Fruit fly (Drosophila melanogaster) whole organism, embryonic: ENCODE measurements around the gene CG43321.

Experiments
- Atf6 ChIP-seq: fragments of 200-800 bp; sonication (Bioruptor generic); IDR thresholded peaks from 2 replicates; pipeline ENCODE4 v1.3.6; 2022; ENCODE audit warnings: missing biosample characterization, missing genetic modification characterization
- B-H2 ChIP-seq: fragments of 200-800 bp; sonication (Bioruptor generic); optimal IDR thresholded peaks from 2 replicates; lab custom pipeline; 2018; ENCODE audit warnings: missing biosample characterization, mild to moderate bottlenecking, missing genetic modification characterization
- CG10462 ChIP-seq: fragments of 200-800 bp; sonication (Bioruptor generic); optimal IDR thresholded peaks from 2 replicates; lab custom pipeline; 2016; ENCODE audit warnings: missing biosample characterization, missing genetic modification characterization
- CG10959 ChIP-seq: fragments of 200-800 bp; sonication (Bioruptor generic); IDR thresholded peaks from 2 replicates; pipeline ENCODE4 v1.3.6; 2022; ENCODE audit warnings: missing biosample characterization, missing genetic modification characterization
- CG11247 ChIP-seq: fragments of 200-800 bp; sonication (Bioruptor generic); IDR thresholded peaks from 2 replicates; pipeline ENCODE4 v1.3.6; 2022; ENCODE audit warnings: missing biosample characterization, missing genetic modification characterization
- CG12104 ChIP-seq: fragments of 200-800 bp; sonication (Bioruptor generic); optimal IDR thresholded peaks from 3 replicates; lab custom pipeline; 2016; ENCODE audit warnings: missing biosample characterization, missing genetic modification characterization
- CG13123 ChIP-seq: fragments of 200-800 bp; sonication (Bioruptor generic); optimal IDR thresholded peaks from 2 replicates; lab custom pipeline; 2016; ENCODE audit warnings: missing biosample characterization, missing genetic modification characterization
- CG17328 ChIP-seq: fragments of 200-800 bp; sonication (Bioruptor generic); IDR thresholded peaks from 2 replicates; pipeline ENCODE4 v1.3.6; 2022; ENCODE audit warnings: missing biosample characterization, missing genetic modification characterization
- CG17612 ChIP-seq: fragments of 200-800 bp; sonication (Bioruptor generic); IDR thresholded peaks from 2 replicates; pipeline ENCODE4 v1.3.6; 2022; ENCODE audit warnings: missing biosample characterization, missing genetic modification characterization
- CG18011 ChIP-seq: fragments of 200-800 bp; sonication (Bioruptor generic); optimal IDR thresholded peaks from 2 replicates; lab custom pipeline; 2017; ENCODE audit warnings: missing biosample characterization, missing genetic modification characterization, mild to moderate bottlenecking, moderate library complexity, missing genotype
- CG2678 ChIP-seq: fragments of 200-800 bp; sonication (Bioruptor generic); optimal IDR thresholded peaks from 3 replicates; lab custom pipeline; 2019; ENCODE audit warnings: missing biosample characterization, mild to moderate bottlenecking, missing genetic modification characterization, moderate library complexity
- CG2875 ChIP-seq: fragments of 200-800 bp; sonication (Bioruptor generic); optimal IDR thresholded peaks from 2 replicates; lab custom pipeline; 2017; ENCODE audit warnings: missing biosample characterization, mild to moderate bottlenecking, missing genetic modification characterization, missing genetic modification reagents
- CG32532 ChIP-seq: fragments of 200-800 bp; sonication (Bioruptor generic); IDR thresholded peaks from 2 replicates; pipeline ENCODE4 v1.3.6; 2022; ENCODE audit warnings: missing biosample characterization, missing genetic modification characterization
- CG33213 ChIP-seq: fragments of 200-800 bp; sonication (Bioruptor generic); optimal IDR thresholded peaks from 3 replicates; lab custom pipeline; 2016; ENCODE audit warnings: missing biosample characterization, missing genetic modification characterization
- CG3847 ChIP-seq: fragments of 200-800 bp; sonication (Bioruptor generic); IDR thresholded peaks from 2 replicates; pipeline ENCODE4 v1.3.6; 2022; ENCODE audit warnings: missing biosample characterization, missing genetic modification characterization
- CG4404 ChIP-seq: fragments of 200-800 bp; sonication (Bioruptor generic); IDR thresholded peaks from 2 replicates; pipeline ENCODE4 v1.3.6; 2022; ENCODE audit warnings: missing biosample characterization, missing genetic modification characterization
- CG7786 ChIP-seq: fragments of 200-800 bp; sonication (Bioruptor generic); optimal IDR thresholded peaks from 2 replicates; lab custom pipeline; 2016; ENCODE audit warnings: missing biosample characterization, missing genetic modification characterization
- CG9215 ChIP-seq: fragments of 200-800 bp; sonication (Bioruptor generic); IDR thresholded peaks from 2 replicates; pipeline ENCODE4 v1.3.6; 2022; ENCODE audit warnings: missing biosample characterization, missing genetic modification characterization
- CG9876 ChIP-seq: fragments of 200-800 bp; sonication (Bioruptor generic); optimal IDR thresholded peaks from 2 replicates; lab custom pipeline; 2016; ENCODE audit warnings: missing biosample characterization, missing genetic modification characterization
- CTCF ChIP-seq: fragments of 200-800 bp; sonication (Bioruptor generic); optimal IDR thresholded peaks from 2 replicates; lab custom pipeline; 2017; ENCODE audit warnings: missing biosample characterization, mild to moderate bottlenecking, missing genetic modification characterization, moderate library complexity
- CrebB ChIP-seq: fragments of 200-800 bp; sonication (Bioruptor generic); optimal IDR thresholded peaks from 3 replicates; lab custom pipeline; 2018; ENCODE audit warnings: missing biosample characterization, mild to moderate bottlenecking, missing genetic modification characterization
- D19A ChIP-seq: fragments of 200-800 bp; optimal IDR thresholded peaks from 3 replicates; lab custom pipeline; 2019; ENCODE audit warnings: missing biosample characterization, mild to moderate bottlenecking, missing genetic modification characterization, moderate library complexity
- Deaf1 ChIP-seq: fragments of 200-800 bp; optimal IDR thresholded peaks from 3 replicates; lab custom pipeline; 2019; ENCODE audit warnings: missing biosample characterization, mild to moderate bottlenecking, missing genetic modification characterization, moderate library complexity
- Drgx ChIP-seq: fragments of 200-800 bp; sonication (Bioruptor generic); IDR thresholded peaks from 2 replicates; pipeline ENCODE4 v1.3.6; 2022; ENCODE audit warnings: missing biosample characterization, missing genetic modification characterization
- Eip74EF ChIP-seq, 2 experiments: fragments of 200-800 bp in 1 of 2; fragments of >200 bp in 1 of 2; sonication (Bioruptor generic) in 1 of 2; optimal IDR thresholded peaks; 2 replicates each; lab custom pipeline; 2017 to 2019; ENCODE audit warnings: missing biosample characterization in 2 of 2, missing genetic modification characterization in 2 of 2, mild to moderate bottlenecking in 1 of 2, moderate library complexity in 1 of 2
- Ets97D ChIP-seq: fragments of 200-800 bp; sonication (Bioruptor generic); optimal IDR thresholded peaks from 3 replicates; lab custom pipeline; 2016; ENCODE audit warnings: missing biosample characterization, missing genetic modification characterization
- H15 ChIP-seq: fragments of 200-800 bp; sonication (Bioruptor generic); IDR thresholded peaks from 3 replicates; pipeline ENCODE4 v1.3.6; 2022; ENCODE audit warnings: missing biosample characterization, missing genetic modification characterization
- Rx ChIP-seq: fragments of 200-800 bp; sonication (Bioruptor generic); IDR thresholded peaks from 2 replicates; pipeline ENCODE4 v1.3.6; 2022; ENCODE audit warnings: missing biosample characterization, missing genetic modification characterization
- Side ChIP-seq: fragments of 200-800 bp; sonication (Bioruptor generic); optimal IDR thresholded peaks from 2 replicates; lab custom pipeline; 2016; ENCODE audit warnings: missing biosample characterization, missing genetic modification characterization
- Spps ChIP-seq: fragments of 200-800 bp; sonication (Bioruptor generic); optimal IDR thresholded peaks from 2 replicates; lab custom pipeline; 2018; ENCODE audit warnings: missing biosample characterization, mild to moderate bottlenecking, missing genetic modification characterization
- br ChIP-seq: fragments of >200 bp; optimal IDR thresholded peaks from 2 replicates; lab custom pipeline; 2017
- chif ChIP-seq, 2 experiments: fragments of 200-800 bp; sonication (Bioruptor generic); optimal IDR thresholded peaks; 3 replicates each; lab custom pipeline; 2016; ENCODE audit warnings: missing biosample characterization in 2 of 2, missing genetic modification characterization in 2 of 2
- chinmo ChIP-seq: fragments of 200-800 bp; sonication (Bioruptor generic); IDR thresholded peaks from 4 replicates; pipeline ENCODE4 v1.3.6; 2022; ENCODE audit warnings: missing biosample characterization, missing genetic modification characterization; ENCODE audit not compliant: partially characterized antibody
- ci ChIP-seq: fragments of 200-800 bp; sonication (Bioruptor generic); IDR thresholded peaks from 3 replicates; pipeline ENCODE4 v1.3.6; 2022; ENCODE audit warnings: missing biosample characterization, missing genetic modification characterization
- cwo ChIP-seq: fragments of 200-800 bp; sonication (Bioruptor generic); optimal IDR thresholded peaks from 3 replicates; lab custom pipeline; 2017; ENCODE audit warnings: missing biosample characterization, missing genetic modification characterization, mild to moderate bottlenecking, moderate library complexity, missing genetic modification reagents
- en ChIP-seq: fragments of 200-800 bp; sonication (Bioruptor generic); optimal IDR thresholded peaks from 2 replicates; lab custom pipeline; 2016; ENCODE audit warnings: missing biosample characterization, missing genetic modification characterization
- fru ChIP-seq: fragments of >200 bp; optimal IDR thresholded peaks from 2 replicates; lab custom pipeline; 2017
- grn ChIP-seq: fragments of 200-800 bp; sonication (Bioruptor generic); optimal IDR thresholded peaks from 3 replicates; lab custom pipeline; 2017; ENCODE audit warnings: missing biosample characterization, missing genetic modification characterization
- gro ChIP-seq: fragments of 200-800 bp; sonication (Bioruptor generic); optimal IDR thresholded peaks from 2 replicates; lab custom pipeline; 2016; ENCODE audit warnings: missing biosample characterization, missing genetic modification characterization
- h ChIP-seq: fragments of >200 bp; optimal IDR thresholded peaks from 2 replicates; lab custom pipeline; 2017
- ham ChIP-seq: fragments of 200-800 bp; sonication (Bioruptor generic); IDR thresholded peaks from 2 replicates; pipeline ENCODE4 v1.3.6; 2022; ENCODE audit warnings: missing biosample characterization, missing genetic modification characterization
- kni ChIP-seq: fragments of 200-800 bp; sonication (Bioruptor generic); optimal IDR thresholded peaks from 3 replicates; lab custom pipeline; 2017; ENCODE audit warnings: mild to moderate bottlenecking, missing biosample characterization, missing genetic modification reagents, missing genetic modification characterization
- knrl ChIP-seq: fragments of 200-800 bp; sonication (Bioruptor generic); IDR thresholded peaks from 3 replicates; pipeline ENCODE4 v1.3.6; 2022; ENCODE audit warnings: missing biosample characterization, missing genetic modification characterization; ENCODE audit not compliant: partially characterized antibody
- luna ChIP-seq: fragments of 200-800 bp; sonication (Bioruptor generic); optimal IDR thresholded peaks from 2 replicates; lab custom pipeline; 2016; ENCODE audit warnings: missing biosample characterization, missing genetic modification characterization
- mirr ChIP-seq: fragments of 200-800 bp; sonication (Bioruptor generic); optimal IDR thresholded peaks from 3 replicates; lab custom pipeline; 2018; ENCODE audit warnings: missing biosample characterization, mild to moderate bottlenecking, missing genetic modification characterization
- nerfin-2 ChIP-seq: fragments of 200-800 bp; sonication (Bioruptor generic); IDR thresholded peaks from 2 replicates; pipeline ENCODE4 v1.3.6; 2022; ENCODE audit warnings: missing biosample characterization, missing genetic modification characterization; ENCODE audit not compliant: partially characterized antibody
- p53 ChIP-seq: fragments of 200-800 bp; sonication (Bioruptor generic); optimal IDR thresholded peaks from 2 replicates; lab custom pipeline; 2016; ENCODE audit warnings: missing biosample characterization, missing genetic modification characterization
- pita ChIP-seq: fragments of 200-800 bp; sonication (Bioruptor generic); optimal IDR thresholded peaks from 2 replicates; lab custom pipeline; 2017; ENCODE audit warnings: missing biosample characterization, mild to moderate bottlenecking, missing genetic modification characterization
- sim ChIP-seq: fragments of 200-800 bp; sonication (Bioruptor generic); IDR thresholded peaks from 2 replicates; pipeline ENCODE4 v1.3.6; 2022; ENCODE audit warnings: missing biosample characterization, missing genetic modification characterization
- slbo ChIP-seq: fragments of 200-800 bp; sonication (Bioruptor generic); IDR thresholded peaks from 2 replicates; pipeline ENCODE4 v1.3.6; 2022; ENCODE audit warnings: missing biosample characterization, missing genetic modification characterization
- slou ChIP-seq: fragments of 200-800 bp; sonication (Bioruptor generic); optimal IDR thresholded peaks from 3 replicates; lab custom pipeline; 2016; ENCODE audit warnings: missing biosample characterization, missing genetic modification characterization
- slp2 ChIP-seq: fragments of 200-800 bp; sonication (Bioruptor generic); optimal IDR thresholded peaks from 2 replicates; lab custom pipeline; 2016; ENCODE audit warnings: missing biosample characterization, missing genetic modification characterization
- sob ChIP-seq: fragments of 200-800 bp; sonication (Bioruptor generic); IDR thresholded peaks from 2 replicates; pipeline ENCODE4 v1.3.6; 2022; ENCODE audit warnings: missing biosample characterization, missing genetic modification characterization

The CG43321 gene

DNA sequence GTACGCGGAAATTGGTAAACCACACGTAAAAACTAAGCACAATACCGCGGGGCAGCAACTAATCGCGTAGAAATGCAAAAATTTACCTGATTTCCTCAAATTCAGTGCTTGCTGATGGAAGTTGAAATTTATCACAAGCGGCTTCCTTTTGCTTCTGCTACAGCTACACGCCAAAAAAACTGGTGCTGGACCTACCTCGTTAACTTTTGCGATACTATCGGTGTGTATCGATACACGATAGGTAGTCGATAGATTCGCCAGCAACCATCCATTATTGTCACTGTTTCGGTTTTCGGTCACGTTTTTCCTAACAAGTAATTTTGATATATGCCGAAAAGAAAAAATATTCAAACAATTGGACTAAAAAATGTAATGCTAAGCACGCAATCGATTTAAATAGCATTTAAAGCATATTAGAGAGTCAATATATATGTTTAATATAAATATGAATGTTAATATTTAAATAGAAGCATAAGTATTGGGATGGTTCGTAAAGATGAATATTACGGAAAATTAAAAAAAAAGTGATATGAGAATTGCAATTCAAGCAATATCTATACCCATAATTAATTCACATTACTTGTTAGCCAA lies 44.5 kb upstream of the CG43321 start, which contains the start of gene Sumo (continued):
- no peak for TF ChIP-seq CG33213 (GFP tag; lab: Kevin White, UChicago)
- TF ChIP-seq CG4404 (GFP tag; lab: Robert Waterston, UW), result no peak
- TF ChIP-seq en (GFP tag; lab: Kevin White, UChicago), result no peak
- no peak for TF ChIP-seq gro (GFP tag; lab: Kevin White, UChicago)
- TF ChIP-seq CG9215 (GFP tag; lab: Robert Waterston, UW), result no peak; the same call in 1 of the 2 replicates
- no peak for TF ChIP-seq Atf6 (GFP tag; lab: Robert Waterston, UW)
- TF ChIP-seq slbo (GFP tag; lab: Robert Waterston, UW), result peak; percentile 53
- no peak for TF ChIP-seq mirr (GFP tag; lab: Kevin White, UChicago)
- TF ChIP-seq knrl (GFP tag; lab: Robert Waterston, UW), result peak; percentile 99
- TF ChIP-seq grn (GFP tag; lab: Kevin White, UChicago), result no peak
- peak; percentile 98 for TF ChIP-seq nerfin-2 (GFP tag; lab: Robert Waterston, UW)
- TF ChIP-seq br (lab: Kevin White, UChicago), result no peak
- peak; percentile 31; the same call in 1 of the 2 replicates for TF ChIP-seq sob (GFP tag; lab: Robert Waterston, UW)
- peak; percentile 33 for TF ChIP-seq CG2678 (tag; lab: Kevin White, UChicago)
- no peak for TF ChIP-seq fru
- peak; percentile 33 for TF ChIP-seq B-H2
- TF ChIP-seq sim, result 0 out of 2 replicates have a peak, but pooled peaks have one; percentile 11
- TF ChIP-seq CG32532 (GFP tag; lab: Robert Waterston, UW), result peak; percentile 49
- TF ChIP-seq chif (GFP tag; optimal IDR thresholded peaks at IDR 0.05; lab: Kevin White, UChicago), result no peak
- TF ChIP-seq Eip74EF (GFP tag; optimal IDR thresholded peaks at IDR 0.05; lab: Kevin White, UChicago), result no peak
- TF ChIP-seq CG11247, result no peak
- TF ChIP-seq Drgx (GFP tag; lab: Robert Waterston, UW), result no peak
- TF ChIP-seq h, result no peak
- no peak for TF ChIP-seq CTCF (GFP tag; lab: Kevin White, UChicago)
- no peak for TF ChIP-seq p53
- TF ChIP-seq D19A (tag; lab: Kevin White, UChicago), result peak; percentile 9
- TF ChIP-seq Side (GFP tag; lab: Kevin White, UChicago), result no peak
- TF ChIP-seq slou, result no peak
- no peak for TF ChIP-seq CrebB
- no peak for TF ChIP-seq ham (GFP tag; lab: Robert Waterston, UW)
- no peak for TF ChIP-seq CG9876 (GFP tag; lab: Kevin White, UChicago)
- no peak for TF ChIP-seq pita (GFP tag; lab: Kevin White, UChicago)
- no peak for TF ChIP-seq slp2 (GFP tag; lab: Kevin White, UChicago)
- TF ChIP-seq luna (GFP tag; lab: Kevin White, UChicago), result no peak
- no peak for TF ChIP-seq CG10462 (GFP tag; lab: Kevin White, UChicago)
- TF ChIP-seq CG2875 (GFP tag; lab: Kevin White, UChicago), result no peak
- TF ChIP-seq Spps (tag; lab: Kevin White, UChicago), result no peak
- TF ChIP-seq kni (GFP tag; lab: Kevin White, UChicago), result no peak
- TF ChIP-seq Ets97D (GFP tag; lab: Kevin White, UChicago), result no peak
- TF ChIP-seq Deaf1 (tag; lab: Kevin White, UChicago), result no peak
- no peak for TF ChIP-seq CG17612 (GFP tag; lab: Robert Waterston, UW)
- TF ChIP-seq Rx, result no peak
- no peak for TF ChIP-seq CG7786
- TF ChIP-seq CG10959, result no peak
- peak; percentile 47 for TF ChIP-seq CG3847 (GFP tag; lab: Robert Waterston, UW)
- TF ChIP-seq CG12104 (GFP tag; lab: Kevin White, UChicago), result no peak
- peak; percentile 98 for TF ChIP-seq chinmo
- TF ChIP-seq ci (GFP tag; lab: Robert Waterston, UW), result peak; percentile 67
- TF ChIP-seq CG18011 (GFP tag; lab: Kevin White, UChicago), result no peak
- TF ChIP-seq CG17328 (GFP tag; lab: Robert Waterston, UW), result no peak
- 0 out of 3 replicates have a peak, but pooled peaks have one; percentile 8 for TF ChIP-seq H15
- no peak for TF ChIP-seq cwo (GFP tag; lab: Kevin White, UChicago)
- TF ChIP-seq CG13123 (GFP tag; lab: Kevin White, UChicago), result no peak
